Worm (Caenorhabditis elegans): ENCODE measurements around the gene F14F7.7.
A peak's percentile ranks its signal among the peaks of the same experiment; 100 is the strongest.

F14F7.7 gene

ce11 chrIII:13062414-13062965 lies 31.8 kb downstream of the F14F7.7 start (continued):
- TF ChIP-seq pqm-1 (tag; optimal IDR thresholded peaks at IDR 0.05) (peak; percentile 33), lin-13 (GFP tag; optimal IDR thresholded peaks at IDR 0.05) (peak; percentile 77), egl-43 (GFP tag; IDR thresholded peaks at IDR 0.05) (peak; percentile 85), F49E8.2 (tag; optimal IDR thresholded peaks at IDR 0.05; ENCODE audit: borderline replicate concordance) (no peak), cey-2 (tag; optimal IDR thresholded peaks at IDR 0.05; ENCODE audit: borderline replicate concordance, insufficient read depth) (no peak), lin-15B (tag; optimal IDR thresholded peaks at IDR 0.05) (no peak), nhr-102 (tag; optimal IDR thresholded peaks at IDR 0.05) (peak; percentile 72), tra-1 (GFP tag; IDR thresholded peaks at IDR 0.05) (peak; percentile 55), ceh-20 (GFP tag; IDR thresholded peaks at IDR 0.05) (peak; percentile 89), dpl-1 (GFP tag; optimal IDR thresholded peaks at IDR 0.05) (peak; percentile 64), lsy-2 (tag; optimal IDR thresholded peaks at IDR 0.05) (peak; percentile 87 to 89), zfp-2 (tag; optimal IDR thresholded peaks at IDR 0.05) (peak; percentile 6), mxl-2 (GFP tag; conservative IDR thresholded peaks at IDR 0.05) (0 out of 2 replicates have a peak, but pooled peaks have one; percentile 46), ceh-32 (tag; optimal IDR thresholded peaks at IDR 0.05; ENCODE audit: poor library complexity) (peak; percentile 27), madf-9 (GFP tag; conservative IDR thresholded peaks at IDR 0.05) (0 out of 2 replicates have a peak, but pooled peaks have one; percentile 54), dmd-9 (GFP tag; IDR thresholded peaks at IDR 0.05) (0 out of 2 replicates have a peak, but pooled peaks have one; percentile 58), daf-8 (GFP tag; IDR thresholded peaks at IDR 0.05) (no peak), zip-11 (GFP tag; IDR thresholded peaks at IDR 0.05) (no peak), ztf-11 (tag; optimal IDR thresholded peaks at IDR 0.05) (no peak), Y75B8A.6 (GFP tag; IDR thresholded peaks at IDR 0.05) (no peak), aha-1 (tag) (peak; percentile 99), ama-1 (optimal IDR thresholded peaks at IDR 0.05) (no peak), D1046.2 (GFP tag; IDR thresholded peaks at IDR 0.05) (no peak), mdt-29 (GFP tag; IDR thresholded peaks at IDR 0.05) (peak; percentile 21; the same call in 1 of the 2 replicates), sdz-12 (GFP tag; optimal IDR thresholded peaks at IDR 0.05) (peak; percentile 2), ceh-82 (tag; optimal IDR thresholded peaks at IDR 0.05) (no peak), F44E2.7 (GFP tag; IDR thresholded peaks at IDR 0.05) (no peak), mxl-3 (GFP tag; optimal IDR thresholded peaks at IDR 0.05) (peak; percentile 94), zag-1 (tag; optimal IDR thresholded peaks at IDR 0.05) (peak; percentile 28), nhr-77 (tag; optimal IDR thresholded peaks at IDR 0.05) (peak; percentile 78), nhr-41 (GFP tag; IDR thresholded peaks at IDR 0.05) (peak; percentile 23; the same call in 1 of the 2 replicates), mep-1 (tag; optimal IDR thresholded peaks at IDR 0.05) (peak; percentile 99), hmg-1.1 (GFP tag; IDR thresholded peaks at IDR 0.05) (peak; percentile 92), nhr-28 (tag; optimal IDR thresholded peaks at IDR 0.05) (peak; percentile 71)

- no peak for TF ChIP-seq ctbp-1 (GFP tag; IDR thresholded peaks at IDR 0.05)
- TF ChIP-seq pha-4 (GFP tag; IDR thresholded peaks at IDR 0.05) = no peak
- TF ChIP-seq pha-4 (tag; optimal IDR thresholded peaks at IDR 0.05) = no peak
- TF ChIP-seq daf-19 (GFP tag; conservative IDR thresholded peaks at IDR 0.05) = no peak
- TF ChIP-seq zfp-2 (tag; optimal IDR thresholded peaks at IDR 0.05) = no peak
- TF ChIP-seq F26F4.8 (GFP tag; conservative IDR thresholded peaks at IDR 0.05) = no peak
- TF ChIP-seq nhr-237 (tag; optimal IDR thresholded peaks at IDR 0.05) = no peak
- no peak for TF ChIP-seq jun-1 (tag; optimal IDR thresholded peaks at IDR 0.05)
- no peak for TF ChIP-seq nhr-77 (tag; optimal IDR thresholded peaks at IDR 0.05)
- TF ChIP-seq madf-5 (GFP tag; IDR thresholded peaks at IDR 0.05) = no peak
- TF ChIP-seq aha-1 (tag) = no peak
- no peak for TF ChIP-seq arid-1 (GFP tag; conservative IDR thresholded peaks at IDR 0.05)
- no peak for TF ChIP-seq unc-39 (tag; optimal IDR thresholded peaks at IDR 0.05)
- TF ChIP-seq lin-29 (GFP tag; IDR thresholded peaks at IDR 0.05) = no peak
- no peak for TF ChIP-seq mxl-3 (GFP tag; optimal IDR thresholded peaks at IDR 0.05)
- no peak for TF ChIP-seq rbr-2 (tag; optimal IDR thresholded peaks at IDR 0.05)
- no peak for TF ChIP-seq zip-11 (GFP tag; IDR thresholded peaks at IDR 0.05)
- no peak for TF ChIP-seq nhr-41 (GFP tag; IDR thresholded peaks at IDR 0.05)
These were observed 32.3 kb downstream of the F14F7.7 start for ce11 chrIII:13062989-13063388.

Measured in whole organism, L4 larva.